Worm (Caenorhabditis elegans) whole organism, L1 larva: ENCODE measurements around the gene F41H10.12.

Source experiments
- F16B12.6 ChIP-seq: fragments of 150-350 bp; optimal IDR thresholded peaks from 2 replicates; lab custom pipeline; 2014; ENCODE audit warnings: missing biosample characterization, missing genetic modification characterization
- aha-1 ChIP-seq: fragments of 150-350 bp; optimal IDR thresholded peaks from 2 replicates; lab custom pipeline; 2014; ENCODE audit warnings: missing biosample characterization, missing genetic modification characterization
- ama-1 ChIP-seq: fragments of 150-350 bp; optimal IDR thresholded peaks from 2 replicates; lab custom pipeline; 2014
- ceh-8 ChIP-seq: fragments of 200-800 bp; sonication (Bioruptor generic); optimal IDR thresholded peaks from 2 replicates; lab custom pipeline; 2018; ENCODE audit warnings: mild to moderate bottlenecking, missing genetic modification characterization, moderate library complexity, missing compliant biosample characterization
- efl-1 ChIP-seq, 4 experiments: fragments of 150-350 bp; optimal IDR thresholded peaks in 3 of 4; peaks in 1 of 4; 1 replicate in 1 of 4; 2 replicates in 3 of 4; lab custom pipeline; 2014; ENCODE audit warnings: missing biosample characterization in 2 of 4, missing genetic modification characterization in 2 of 4, missing genetic modification reagents in 2 of 4
- efl-3 ChIP-seq: fragments of 200-800 bp; sonication (Bioruptor generic); optimal IDR thresholded peaks from 2 replicates; lab custom pipeline; 2018; ENCODE audit warnings: mild to moderate bottlenecking, missing genetic modification characterization, missing compliant biosample characterization
- egl-27 ChIP-seq, 2 experiments: fragments of 150-350 bp in 1 of 2; sonication (generic microtip); optimal IDR thresholded peaks; 3 replicates each; lab custom pipeline; 2017 to 2018; ENCODE audit warnings: missing biosample characterization in 2 of 2, missing genetic modification characterization in 2 of 2, missing genetic modification reagents in 2 of 2
- fkh-10 ChIP-seq: sonication (generic microtip); optimal IDR thresholded peaks from 2 replicates; lab custom pipeline; 2017; ENCODE audit warnings: missing biosample characterization, missing genetic modification reagents, missing genetic modification characterization
- fkh-8 ChIP-seq: sonication (generic microtip); optimal IDR thresholded peaks from 2 replicates; lab custom pipeline; 2016; ENCODE audit warnings: mild to moderate bottlenecking, missing genetic modification characterization, missing compliant biosample characterization
- grh-1 ChIP-seq: fragments of 200-800 bp; sonication (Bioruptor generic); IDR thresholded peaks from 2 replicates; pipeline ENCODE4 v1.3.6; 2022; ENCODE audit warnings: missing genetic modification reagents, missing genetic modification characterization, missing compliant biosample characterization
- hlh-17 ChIP-seq: fragments of 200-800 bp; sonication (Bioruptor generic); optimal IDR thresholded peaks from 2 replicates; lab custom pipeline; 2018; ENCODE audit warnings: missing genetic modification characterization, mild to moderate bottlenecking, missing compliant biosample characterization, moderate library complexity, borderline replicate concordance
- hlh-4 ChIP-seq: sonication (generic microtip); optimal IDR thresholded peaks from 2 replicates; lab custom pipeline; 2016; ENCODE audit warnings: mild to moderate bottlenecking, missing genetic modification characterization, missing compliant biosample characterization
- irx-1 ChIP-seq: sonication (generic microtip); optimal IDR thresholded peaks from 2 replicates; lab custom pipeline; 2016; ENCODE audit warnings: missing genetic modification characterization, missing compliant biosample characterization
- isw-1 ChIP-seq: fragments of 200-800 bp; sonication (Bioruptor generic); IDR thresholded peaks from 2 replicates; pipeline ENCODE4 v1.3.6; 2022; ENCODE audit warnings: missing genetic modification characterization, missing compliant biosample characterization
- jun-1 ChIP-seq: fragments of 150-350 bp; optimal IDR thresholded peaks from 2 replicates; lab custom pipeline; 2014; ENCODE audit warnings: missing biosample characterization, missing genetic modification reagents, missing genetic modification characterization
- lin-13 ChIP-seq: fragments of 150-350 bp; optimal IDR thresholded peaks from 2 replicates; lab custom pipeline; 2014; ENCODE audit warnings: missing biosample characterization, missing genetic modification reagents, missing genetic modification characterization
- lin-14 ChIP-seq: fragments of 200-800 bp; sonication (Bioruptor generic); optimal IDR thresholded peaks from 2 replicates; lab custom pipeline; 2018; ENCODE audit warnings: mild to moderate bottlenecking, missing genetic modification characterization, moderate library complexity, missing compliant biosample characterization
- lsy-2 ChIP-seq, 2 experiments: fragments of 150-350 bp; optimal IDR thresholded peaks; 2 replicates each; lab custom pipeline; 2014; ENCODE audit warnings: missing biosample characterization in 2 of 2, missing genetic modification characterization in 2 of 2
- mab-9 ChIP-seq: fragments of 200-800 bp; sonication (Bioruptor generic); IDR thresholded peaks from 2 replicates; pipeline ENCODE4 v1.3.6; 2022; ENCODE audit warnings: missing genetic modification reagents, missing genetic modification characterization, missing compliant biosample characterization
- mdl-1 ChIP-seq, 2 experiments: fragments of 150-350 bp; optimal IDR thresholded peaks; 2 replicates each; lab custom pipeline; 2014 to 2017; ENCODE audit warnings: missing biosample characterization in 2 of 2, missing genetic modification characterization in 2 of 2, inconsistent platforms in 1 of 2
- nhr-11 ChIP-seq: fragments of 150-350 bp; optimal IDR thresholded peaks from 2 replicates; lab custom pipeline; 2014; ENCODE audit warnings: missing biosample characterization, missing genetic modification characterization
- nhr-19 ChIP-seq: fragments of 200-800 bp; sonication (Bioruptor generic); conservative IDR thresholded peaks from 2 replicates; pipeline ENCODE4 v1.3.6; 2022; ENCODE audit warnings: missing genetic modification characterization, missing compliant biosample characterization
- nhr-20 ChIP-seq: sonication (generic microtip); optimal IDR thresholded peaks from 2 replicates; lab custom pipeline; 2016; ENCODE audit warnings: mild to moderate bottlenecking, missing genetic modification characterization, missing compliant biosample characterization
- nhr-47 ChIP-seq: sonication (generic microtip); optimal IDR thresholded peaks from 2 replicates; lab custom pipeline; 2016; ENCODE audit warnings: mild to moderate bottlenecking, missing genetic modification characterization, moderate library complexity, missing compliant biosample characterization
- nhr-71 ChIP-seq: sonication (generic microtip); optimal IDR thresholded peaks from 2 replicates; lab custom pipeline; 2016; ENCODE audit warnings: mild to moderate bottlenecking, missing genetic modification characterization, moderate library complexity, missing compliant biosample characterization
- nhr-77 ChIP-seq: fragments of 150-350 bp; optimal IDR thresholded peaks from 2 replicates; lab custom pipeline; 2014; ENCODE audit warnings: missing biosample characterization, missing genetic modification characterization
- nhr-85 ChIP-seq: sonication (generic microtip); peaks from one replicate; lab custom pipeline; 2016; ENCODE audit warnings: missing genetic modification characterization, inconsistent platforms, missing compliant biosample characterization
- nhr-90 ChIP-seq: sonication (generic microtip); optimal IDR thresholded peaks from 2 replicates; lab custom pipeline; 2016; ENCODE audit warnings: mild to moderate bottlenecking, missing genetic modification characterization, missing compliant biosample characterization; ENCODE audit not compliant: poor library complexity
- pag-3 ChIP-seq: sonication (generic microtip); optimal IDR thresholded peaks from 2 replicates; lab custom pipeline; 2017; ENCODE audit warnings: missing genetic modification characterization, mild to moderate bottlenecking, missing compliant biosample characterization, antibody characterized with exemption, borderline replicate concordance; ENCODE audit not compliant: insufficient read depth
- pax-3 ChIP-seq: fragments of 200-800 bp; sonication (Bioruptor generic); optimal IDR thresholded peaks from 2 replicates; lab custom pipeline; 2018; ENCODE audit warnings: mild to moderate bottlenecking, missing genetic modification characterization, moderate library complexity, missing compliant biosample characterization
- pqm-1 ChIP-seq: sonication (generic microtip); optimal IDR thresholded peaks from 3 replicates; lab custom pipeline; 2017; ENCODE audit warnings: missing biosample characterization, missing genetic modification characterization
- rnt-1 ChIP-seq: sonication (generic microtip); optimal IDR thresholded peaks from 2 replicates; lab custom pipeline; 2016; ENCODE audit warnings: mild to moderate bottlenecking, missing genetic modification characterization, moderate library complexity, missing compliant biosample characterization
- sup-37 ChIP-seq: fragments of 200-800 bp; sonication (Bioruptor generic); optimal IDR thresholded peaks from 2 replicates; lab custom pipeline; 2018; ENCODE audit warnings: mild to moderate bottlenecking, missing genetic modification characterization, missing compliant biosample characterization
- tbx-2 ChIP-seq: sonication (generic microtip); optimal IDR thresholded peaks from 2 replicates; lab custom pipeline; 2016; ENCODE audit warnings: missing genetic modification characterization, missing compliant biosample characterization
- unc-86 ChIP-seq: sonication (generic microtip); optimal IDR thresholded peaks from 2 replicates; lab custom pipeline; 2016; ENCODE audit warnings: missing genetic modification characterization, missing compliant biosample characterization
- vab-15 ChIP-seq: sonication (generic microtip); optimal IDR thresholded peaks from 2 replicates; lab custom pipeline; 2017; ENCODE audit warnings: missing genotype, mild to moderate bottlenecking, missing genetic modification characterization, missing compliant biosample characterization
- zip-4 ChIP-seq: fragments of 200-800 bp; sonication (Bioruptor generic); optimal IDR thresholded peaks from 2 replicates; lab custom pipeline; 2018; ENCODE audit warnings: mild to moderate bottlenecking, missing genetic modification characterization, moderate library complexity, missing compliant biosample characterization

The F41H10.12 gene

ce11 chrIV:5411120-5411519 is 26.0 kb downstream of the F41H10.12 start, which contains the start of gene ZK616.65:
Gene ZK616.65 (minus strand): TSS chrIV:5411220.
- TF ChIP-seq efl-3: no peak
- TF ChIP-seq pqm-1 (tag; lab: Kevin White, UChicago): no peak
- no peak for TF ChIP-seq hlh-4 (tag; lab: Kevin White, UChicago)
- TF ChIP-seq egl-27 (tag; optimal IDR thresholded peaks at IDR 0.05; lab: Kevin White, UChicago): no peak
- no peak for TF ChIP-seq nhr-71
- TF ChIP-seq nhr-19 (GFP tag; lab: Robert Waterston, UW): no peak
- no peak for TF ChIP-seq fkh-8
- TF ChIP-seq irx-1: no peak
- no peak for TF ChIP-seq grh-1
- TF ChIP-seq jun-1 (tag; lab: Kevin White, UChicago): no peak

- TF ChIP-seq mdl-1 (tag; optimal IDR thresholded peaks at IDR 0.05; lab: Kevin White, UChicago): no peak
- no peak for TF ChIP-seq aha-1
- no peak for TF ChIP-seq mab-9 (GFP tag; lab: Robert Waterston, UW)
- TF ChIP-seq lsy-2 (tag; optimal IDR thresholded peaks at IDR 0.05; lab: Kevin White, UChicago): no peak
- no peak for TF ChIP-seq rnt-1
- no peak for TF ChIP-seq pax-3 (tag; lab: Kevin White, UChicago)
- no peak for TF ChIP-seq fkh-10 (GFP tag; lab: Kevin White, UChicago)
- no peak for TF ChIP-seq lin-13 (GFP tag; lab: Kevin White, UChicago)
- no peak for TF ChIP-seq tbx-2 (tag; lab: Kevin White, UChicago)
- TF ChIP-seq efl-1 (optimal IDR thresholded peaks at IDR 0.05; lab: Kevin White, UChicago): no peak
- no peak for TF ChIP-seq efl-1 (GFP tag; optimal IDR thresholded peaks at IDR 0.05 in 1 of 2; lab: Kevin White, UChicago)
- no peak for TF ChIP-seq vab-15
- TF ChIP-seq unc-86: no peak
Observed at ce11 chrIV:5411641-5412337, 26.7 kb downstream of the F41H10.12 start, which contains the start of gene ZK616.8. Gene ZK616.8 (minus strand): TSS chrIV:5412193.

ce11 chrIV:5415696-5416095 is 30.6 kb downstream of the F41H10.12 start, which contains the start of gene spp-7:
Gene spp-7 (minus strand): TSS chrIV:5415796.
- TF ChIP-seq nhr-77 (tag; lab: Kevin White, UChicago) (no peak), efl-3 (no peak), nhr-90 (tag; lab: Kevin White, UChicago) (no peak), egl-27 (tag; optimal IDR thresholded peaks at IDR 0.05; lab: Kevin White, UChicago) (no peak), pag-3 (tag; lab: Kevin White, UChicago) (no peak), ama-1 (no peak), mab-9 (GFP tag; lab: Robert Waterston, UW) (no peak), nhr-19 (GFP tag; lab: Robert Waterston, UW) (no peak), irx-1 (no peak), lin-14 (GFP tag; lab: Kevin White, UChicago) (no peak), zip-4 (GFP tag; lab: Kevin White, UChicago) (no peak), nhr-47 (no peak), sup-37 (no peak), efl-1 (optimal IDR thresholded peaks at IDR 0.05; lab: Kevin White, UChicago) (no peak), efl-1 (GFP tag; optimal IDR thresholded peaks at IDR 0.05 in 1 of 2; lab: Kevin White, UChicago) (no peak), nhr-85 (tag; lab: Kevin White, UChicago) (no peak)

- no peak for TF ChIP-seq nhr-85 (tag; lab: Kevin White, UChicago)
- no peak for TF ChIP-seq ama-1
- TF ChIP-seq F16B12.6: no peak
- TF ChIP-seq nhr-11: no peak
- no peak for TF ChIP-seq egl-27 (tag; optimal IDR thresholded peaks at IDR 0.05; lab: Kevin White, UChicago)
- no peak for TF ChIP-seq ceh-8 (GFP tag; lab: Kevin White, UChicago)
- TF ChIP-seq hlh-17 (GFP tag; lab: Kevin White, UChicago): no peak
- TF ChIP-seq isw-1 (GFP tag; lab: Robert Waterston, UW): no peak
- TF ChIP-seq nhr-20 (tag; lab: Kevin White, UChicago): no peak
Observed at ce11 chrIV:5419122-5419521, 34.0 kb downstream of the F41H10.12 start, which contains the start of gene ehn-3. Gene ehn-3 (minus strand): TSS chrIV:5419222.
